Fruit fly (Drosophila melanogaster): ENCODE measurements around the gene CG6204.

The CG6204 gene

dm6 chr3R:24161173-24161811 is 32.3 kb upstream of the CG6204 start, which contains the start of the genes Myo95E and TBC1d7 (continued):
- TF ChIP-seq CG9609 (GFP tag; optimal IDR thresholded peaks at IDR 0.05): peak; percentile 18
- peak; percentile 22 for TF ChIP-seq repo (GFP tag; optimal IDR thresholded peaks at IDR 0.05)
- TF ChIP-seq bab2 (GFP tag; optimal IDR thresholded peaks at IDR 0.05): peak; percentile 58
- TF ChIP-seq CG10274 (GFP tag; optimal IDR thresholded peaks at IDR 0.05): peak; percentile 92
- peak; percentile 88 for TF ChIP-seq Dll (GFP tag; IDR thresholded peaks at IDR 0.05; ENCODE audit: partially characterized antibody)
- TF ChIP-seq CG12744 (GFP tag; optimal IDR thresholded peaks at IDR 0.05): no peak
- TF ChIP-seq her (GFP tag; optimal IDR thresholded peaks at IDR 0.05): no peak
- no peak for TF ChIP-seq CTCF (GFP tag; optimal IDR thresholded peaks at IDR 0.05)
- no peak for TF ChIP-seq Hey (tag; optimal IDR thresholded peaks at IDR 0.05)
- TF ChIP-seq wdn (GFP tag; IDR thresholded peaks at IDR 0.05): peak; percentile 83
- TF ChIP-seq luna (GFP tag; optimal IDR thresholded peaks at IDR 0.05): no peak
- no peak for TF ChIP-seq Lpt (GFP tag; optimal IDR thresholded peaks at IDR 0.05)
- TF ChIP-seq HmgZ (tag; optimal IDR thresholded peaks at IDR 0.05): peak; percentile 85
- peak; percentile 92 for TF ChIP-seq sob (GFP tag; IDR thresholded peaks at IDR 0.05)
- peak; percentile 56 for TF ChIP-seq stwl (tag; optimal IDR thresholded peaks at IDR 0.05)
- peak; percentile 42 for TF ChIP-seq CG17186 (GFP tag; optimal IDR thresholded peaks at IDR 0.05)
- TF ChIP-seq CG13894 (tag; optimal IDR thresholded peaks at IDR 0.05): no peak
- peak; percentile 73 for TF ChIP-seq Fer2 (tag; optimal IDR thresholded peaks at IDR 0.05)
- TF ChIP-seq CG14441 (GFP tag; IDR thresholded peaks at IDR 0.05): peak; percentile 95
- TF ChIP-seq CG33557 (GFP tag; optimal IDR thresholded peaks at IDR 0.05): peak; percentile 66
- no peak for TF ChIP-seq insv (GFP tag; optimal IDR thresholded peaks at IDR 0.05)
- peak; percentile 84 for TF ChIP-seq knrl (GFP tag; IDR thresholded peaks at IDR 0.05; ENCODE audit: partially characterized antibody)
- peak; percentile 93 for TF ChIP-seq MBD-R2 (GFP tag; IDR thresholded peaks at IDR 0.05)
- no peak for TF ChIP-seq ftz-f1 (GFP tag; optimal IDR thresholded peaks at IDR 0.05)
- peak; percentile 93 for TF ChIP-seq CG11695 (GFP tag; IDR thresholded peaks at IDR 0.05)
- peak in 1 of 3 experiments; percentile 7 for TF ChIP-seq Stat92E (GFP tag; optimal IDR thresholded peaks at IDR 0.05)
- TF ChIP-seq CG14050 (GFP tag; IDR thresholded peaks at IDR 0.05): peak; percentile 80
- peak; percentile 62 for TF ChIP-seq twi (tag; optimal IDR thresholded peaks at IDR 0.05)
- TF ChIP-seq CG6254 (GFP tag; optimal IDR thresholded peaks at IDR 0.05): peak; percentile 61
- no peak for TF ChIP-seq Neu2 (GFP tag; optimal IDR thresholded peaks at IDR 0.05; ENCODE audit: borderline replicate concordance)
- no peak for TF ChIP-seq Dad (GFP tag; optimal IDR thresholded peaks at IDR 0.05)
- no peak for TF ChIP-seq CG31365 (tag; optimal IDR thresholded peaks at IDR 0.05)
- TF ChIP-seq Mes4 (GFP tag; optimal IDR thresholded peaks at IDR 0.05): no peak
- TF ChIP-seq Doc3 (GFP tag; IDR thresholded peaks at IDR 0.05; ENCODE audit: partially characterized antibody): peak; percentile 57; the same call in 2 of the 3 replicates
- TF ChIP-seq CG9215 (GFP tag; IDR thresholded peaks at IDR 0.05): peak; percentile 85
- peak; percentile 51; the same call in 1 of the 3 replicates for TF ChIP-seq z (GFP tag; IDR thresholded peaks at IDR 0.05)
- no peak for TF ChIP-seq sc (optimal IDR thresholded peaks at IDR 0.05)
- TF ChIP-seq sc (GFP tag; optimal IDR thresholded peaks at IDR 0.05): peak; percentile 71
- TF ChIP-seq gfzf (GFP tag; optimal IDR thresholded peaks at IDR 0.05): no peak
- no peak for TF ChIP-seq grn (GFP tag; optimal IDR thresholded peaks at IDR 0.05)
- TF ChIP-seq hbn (GFP tag; IDR thresholded peaks at IDR 0.05; ENCODE audit: partially characterized antibody): peak; percentile 64
- TF ChIP-seq CG7372 (GFP tag; IDR thresholded peaks at IDR 0.05): peak; percentile 90
- no peak for TF ChIP-seq sima (GFP tag; optimal IDR thresholded peaks at IDR 0.05)
- no peak for TF ChIP-seq Dfd (GFP tag; optimal IDR thresholded peaks at IDR 0.05)
- TF ChIP-seq yki (optimal IDR thresholded peaks at IDR 0.05): no peak
- TF ChIP-seq aop (GFP tag; IDR thresholded peaks at IDR 0.05): peak; percentile 49; the same call in 1 of the 2 replicates
- peak; percentile 69 for TF ChIP-seq toy (GFP tag; IDR thresholded peaks at IDR 0.05)
- peak; percentile 73 for TF ChIP-seq CG11085 (GFP tag; IDR thresholded peaks at IDR 0.05)
- no peak for TF ChIP-seq Kr (GFP tag; optimal IDR thresholded peaks at IDR 0.05)
- no peak for TF ChIP-seq cg (GFP tag; optimal IDR thresholded peaks at IDR 0.05)
- peak; percentile 97 for TF ChIP-seq vvl (GFP tag; IDR thresholded peaks at IDR 0.05)
